Worm (Caenorhabditis elegans) whole organism, L4/young adult: ENCODE data around the gene F15H10.7.
A peak's percentile ranks its signal among the peaks of the same experiment; 100 is the strongest.

Experiments
- W03F9.2 ChIP-seq: fragments of 150-350 bp; optimal IDR thresholded peaks from 2 replicates; lab custom pipeline; 2014; ENCODE audit warnings: missing biosample characterization, missing genetic modification characterization
- dao-5 ChIP-seq: sonication (generic microtip); optimal IDR thresholded peaks from 2 replicates; lab custom pipeline; 2016; ENCODE audit warnings: missing genotype, missing genetic modification characterization, moderate library complexity, missing compliant biosample characterization
- him-1 ChIP-seq: sonication (generic microtip); optimal IDR thresholded peaks from 2 replicates; lab custom pipeline; 2016; ENCODE audit warnings: missing genotype, missing genetic modification reagents, missing genetic modification characterization, missing compliant biosample characterization

The F15H10.7 gene

ce11 chrV:10379761-10380160 is 26.5 kb downstream of the F15H10.7 start:
- no peak for TF ChIP-seq him-1 (tag; lab: Kevin White, UChicago)
- no peak for TF ChIP-seq W03F9.2
- TF ChIP-seq dao-5 (tag; lab: Kevin White, UChicago), result no peak

- TF ChIP-seq W03F9.2 (no peak), him-1 (tag; lab: Kevin White, UChicago) (no peak), dao-5 (tag; lab: Kevin White, UChicago) (no peak)
Observed at ce11 chrV:10379293-10379692, 26.9 kb downstream of the F15H10.7 start, which contains the start of gene AC3.12. TSS of gene AC3.12 (minus strand) at chrV:10379393.

DNA sequence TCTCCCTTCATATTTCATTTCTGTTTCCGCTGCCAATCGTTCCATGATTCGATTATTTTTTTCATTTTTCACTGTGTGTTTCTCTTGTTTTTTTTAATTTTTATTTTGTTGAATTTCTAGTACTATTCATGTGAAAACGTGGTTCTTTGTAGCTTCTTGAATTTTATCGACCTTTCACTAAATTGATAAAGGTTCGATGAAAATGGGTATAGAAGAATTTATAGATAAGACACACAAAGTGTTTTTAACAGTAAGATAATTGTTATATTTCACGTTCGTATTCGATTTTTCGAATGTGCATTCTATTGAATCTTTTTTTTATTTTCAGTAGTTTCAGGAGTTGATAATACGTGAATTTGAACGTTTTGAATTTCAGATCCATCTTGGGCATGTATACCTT is 34.3 kb downstream of the F15H10.7 start, which contains the start of gene ugt-49:
ugt-49 (plus strand) TSS at position 371 of the 400 bp plus-strand sequence.
- TF ChIP-seq him-1 (tag; lab: Kevin White, UChicago) (no peak), dao-5 (tag; lab: Kevin White, UChicago) (no peak), W03F9.2 (no peak)

- no peak for TF ChIP-seq W03F9.2
- no peak for TF ChIP-seq dao-5 (tag; lab: Kevin White, UChicago)
- TF ChIP-seq him-1 (tag; lab: Kevin White, UChicago), result no peak
Observed at ce11 chrV:10371177-10371576, 35.0 kb downstream of the F15H10.7 start.

DNA sequence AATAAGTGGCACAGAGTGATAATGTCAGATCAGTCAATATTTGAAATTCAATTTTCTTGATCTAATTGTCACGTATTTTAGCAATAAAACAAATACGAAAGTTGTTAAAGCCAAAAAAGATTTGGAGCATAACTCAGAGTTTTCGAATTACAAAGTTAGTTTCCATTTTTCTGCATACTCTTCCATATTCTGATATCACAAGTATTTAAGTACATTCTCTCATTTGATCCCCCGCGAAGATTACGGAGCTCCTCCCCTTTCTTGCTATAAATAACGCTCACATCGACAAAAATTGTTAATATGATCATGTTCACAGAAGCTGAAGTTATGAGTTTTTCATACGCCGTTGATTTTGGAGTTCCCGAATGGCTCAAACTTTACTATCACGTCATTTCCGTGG is 38.0 kb downstream of the F15H10.7 start, which contains the start of gene sri-20:
sri-20 (plus strand) TSS at position 301 of the 400 bp plus-strand sequence.
- TF ChIP-seq dao-5 (tag; lab: Kevin White, UChicago) (no peak), W03F9.2 (no peak), him-1 (tag; lab: Kevin White, UChicago) (no peak)

- TF ChIP-seq dao-5 (tag; lab: Kevin White, UChicago) (no peak), W03F9.2 (no peak), him-1 (tag; lab: Kevin White, UChicago) (no peak)
Observed at ce11 chrV:10363834-10364233, 42.4 kb downstream of the F15H10.7 start.

- TF ChIP-seq dao-5 (tag; lab: Kevin White, UChicago), result no peak
- TF ChIP-seq W03F9.2, result peak; percentile 73
Observed at ce11 chrV:10361830-10362397, 44.3 kb downstream of the F15H10.7 start, which contains the start of gene cash-1. TSS of gene cash-1 (plus strand) at chrV:10362261.

DNA sequence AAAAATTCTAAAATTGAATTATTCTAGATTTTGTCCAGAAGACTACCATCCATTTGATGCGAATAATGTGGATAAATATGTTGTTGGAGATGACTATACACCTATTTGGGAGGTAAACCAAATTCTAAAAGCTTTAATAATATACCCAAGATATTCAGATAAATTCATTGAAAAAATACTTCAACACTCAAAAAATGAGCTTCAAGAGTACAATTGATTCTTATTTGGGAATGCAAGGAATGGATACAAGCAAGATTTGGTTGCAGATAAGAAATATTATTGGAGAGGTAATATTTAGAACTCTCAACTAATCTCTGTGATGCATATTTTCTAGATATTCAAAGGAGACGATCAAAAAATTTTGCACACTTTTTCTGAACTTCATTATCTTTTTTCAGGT is 46.0 kb downstream of the F15H10.7 start:
- TF ChIP-seq W03F9.2 (no peak), him-1 (tag; lab: Kevin White, UChicago) (no peak), dao-5 (tag; lab: Kevin White, UChicago) (no peak)

ce11 chrV:10358238-10358637 is 48.0 kb downstream of the F15H10.7 start, which contains the start of gene ttll-15:
TSS of gene ttll-15 (plus strand) at chrV:10358538.
- TF ChIP-seq dao-5 (tag; lab: Kevin White, UChicago), result no peak
- no peak for TF ChIP-seq him-1 (tag; lab: Kevin White, UChicago)
- no peak for TF ChIP-seq W03F9.2

DNA sequence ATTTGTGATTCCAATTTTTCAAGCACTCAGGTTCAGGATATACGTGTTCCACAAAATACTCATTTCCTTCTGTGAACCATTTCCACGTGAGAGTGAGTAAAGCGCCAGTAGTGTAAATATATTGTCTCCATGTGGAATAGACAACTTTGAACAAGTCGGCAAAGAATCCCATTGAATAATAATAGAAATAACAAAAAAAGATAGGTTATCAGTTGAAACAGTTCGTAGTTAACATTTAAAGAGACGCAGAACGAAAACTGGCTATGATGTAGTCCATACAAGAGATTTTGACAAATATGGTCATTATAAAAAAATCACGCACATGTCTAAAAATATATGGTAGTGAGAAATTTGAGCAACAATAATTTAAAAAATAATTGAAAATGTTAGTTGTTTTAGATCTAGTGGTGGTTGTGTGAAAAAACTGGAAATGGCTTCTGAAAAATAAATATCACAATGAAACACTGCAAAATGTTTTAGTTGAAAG is 48.7 kb downstream of the F15H10.7 start, which contains the start of gene ceeh-2:
ceeh-2 (minus strand) TSS at position 437 of the 487 bp plus-strand sequence.
- TF ChIP-seq W03F9.2 (no peak), dao-5 (tag; lab: Kevin White, UChicago) (no peak), him-1 (tag; lab: Kevin White, UChicago) (no peak)

- peak; percentile 86 for TF ChIP-seq W03F9.2
- no peak for TF ChIP-seq dao-5 (tag; lab: Kevin White, UChicago)
- TF ChIP-seq him-1 (tag; lab: Kevin White, UChicago), result peak; percentile 32
Observed at ce11 chrV:10355773-10356335, 50.4 kb downstream of the F15H10.7 start, which contains the start of gene sluh-7. TSS of gene sluh-7 (minus strand) at chrV:10355823.
